Fruit fly (Drosophila melanogaster) whole organism, embryonic: ENCODE measurements around the gene CSN6.

Experiments
- CG4328 ChIP-seq: fragments of 200-800 bp; sonication (Bioruptor generic); optimal IDR thresholded peaks from 3 replicates; lab custom pipeline; 2017; ENCODE audit warnings: missing biosample characterization, missing genetic modification reagents, missing genetic modification characterization
- Jarid2 ChIP-seq: fragments of 200-800 bp; sonication (Bioruptor generic); optimal IDR thresholded peaks from 3 replicates; lab custom pipeline; 2017; ENCODE audit warnings: mild to moderate bottlenecking, missing biosample characterization, missing genetic modification reagents, missing genetic modification characterization
- nerfin-2 ChIP-seq: fragments of 200-800 bp; sonication (Bioruptor generic); IDR thresholded peaks from 2 replicates; pipeline ENCODE4 v1.3.6; 2022; ENCODE audit warnings: missing biosample characterization, missing genetic modification characterization; ENCODE audit not compliant: partially characterized antibody
- wdn ChIP-seq: fragments of 200-800 bp; sonication (Bioruptor generic); IDR thresholded peaks from 2 replicates; pipeline ENCODE4 v1.3.6; 2022; ENCODE audit warnings: missing biosample characterization, missing genetic modification characterization

DNA sequence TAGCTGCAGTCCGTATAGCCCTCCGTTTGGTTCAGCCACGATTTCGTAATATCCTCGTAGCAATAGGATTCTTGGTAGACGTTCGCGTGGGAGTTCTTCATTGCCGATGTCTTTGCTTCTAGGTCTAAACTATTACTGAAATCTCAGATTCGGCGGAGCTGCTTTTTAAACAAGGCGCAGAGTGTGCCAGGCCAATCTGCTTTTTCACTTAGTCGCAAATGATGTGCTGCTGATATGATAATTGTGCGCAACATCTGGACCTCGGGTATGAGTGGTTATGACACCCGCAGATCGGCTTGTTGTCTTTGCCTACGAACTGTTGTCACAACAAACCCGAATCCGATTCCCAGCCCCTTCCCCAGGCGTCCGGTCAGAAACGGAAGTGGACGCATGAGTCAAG, 6.0 kb downstream of the CSN6 start, which contains the start of gene btn:
- TF ChIP-seq nerfin-2 (GFP tag; lab: Robert Waterston, UW): no peak
- no peak for TF ChIP-seq CG4328
- no peak for TF ChIP-seq wdn (GFP tag; lab: Robert Waterston, UW)
- TF ChIP-seq Jarid2 (GFP tag; lab: Kevin White, UChicago): no peak
